Worm (Caenorhabditis elegans) whole organism, L2 larva: ENCODE results near the gene lgc-10.

Experiments used
- ZK546.5 ChIP-seq: sonication (generic microtip); optimal IDR thresholded peaks from 2 replicates; lab custom pipeline; 2017; ENCODE audit warnings: missing biosample characterization, missing genetic modification characterization
- aly-2 ChIP-seq: fragments of 150-350 bp; optimal IDR thresholded peaks from 2 replicates; lab custom pipeline; 2014; ENCODE audit warnings: missing biosample characterization, missing genetic modification characterization
- dmd-4 ChIP-seq: sonication (generic microtip); optimal IDR thresholded peaks from 2 replicates; lab custom pipeline; 2017; ENCODE audit warnings: missing biosample characterization, missing genetic modification characterization
- elt-3 ChIP-seq: sonication (generic microtip); optimal IDR thresholded peaks from 2 replicates; lab custom pipeline; 2017; ENCODE audit warnings: missing biosample characterization, missing genetic modification characterization
- lsy-2 ChIP-seq, 2 experiments: fragments of 150-350 bp in 1 of 2; sonication (generic microtip) in 1 of 2; optimal IDR thresholded peaks; 2 replicates each; lab custom pipeline; 2014 to 2017; ENCODE audit warnings: missing biosample characterization in 2 of 2, missing genetic modification characterization in 2 of 2
- mdl-1 ChIP-seq, 2 experiments: fragments of 150-350 bp in 1 of 2; sonication (generic microtip) in 1 of 2; optimal IDR thresholded peaks; 2 replicates each; lab custom pipeline; 2017; ENCODE audit warnings: missing biosample characterization in 2 of 2, missing genetic modification characterization in 2 of 2
- nhr-129 ChIP-seq: fragments of 150-350 bp; optimal IDR thresholded peaks from 2 replicates; lab custom pipeline; 2014; ENCODE audit warnings: missing biosample characterization, missing genetic modification characterization
- nhr-23 ChIP-seq: fragments of 150-350 bp; optimal IDR thresholded peaks from 2 replicates; lab custom pipeline; 2014; ENCODE audit warnings: missing biosample characterization, missing genetic modification reagents, missing genetic modification characterization
- nhr-237 ChIP-seq: fragments of 150-350 bp; optimal IDR thresholded peaks from 2 replicates; lab custom pipeline; 2014; ENCODE audit warnings: missing biosample characterization, missing genetic modification characterization
- unc-62 ChIP-seq: fragments of 150-350 bp; optimal IDR thresholded peaks from 2 replicates; lab custom pipeline; 2014; ENCODE audit warnings: missing biosample characterization, missing genetic modification reagents, missing genetic modification characterization
- zag-1 ChIP-seq: fragments of 150-350 bp; optimal IDR thresholded peaks from 2 replicates; lab custom pipeline; 2014; ENCODE audit warnings: missing biosample characterization, missing genetic modification characterization

- TF ChIP-seq aly-2 (no peak), nhr-23 (tag; lab: Kevin White, UChicago) (no peak), elt-3 (tag; lab: Kevin White, UChicago) (no peak), mdl-1 (tag; optimal IDR thresholded peaks at IDR 0.05; lab: Kevin White, UChicago) (no peak), lsy-2 (tag; optimal IDR thresholded peaks at IDR 0.05; lab: Kevin White, UChicago) (no peak), ZK546.5 (tag; lab: Kevin White, UChicago) (no peak), nhr-237 (no peak), nhr-129 (tag; lab: Kevin White, UChicago) (no peak), zag-1 (tag; lab: Kevin White, UChicago) (no peak), dmd-4 (tag; lab: Kevin White, UChicago) (no peak), unc-62 (no peak)
Observed at ce11 chrIV:6432375-6432774, 25.0 kb downstream of the lgc-10 start.
